Worm (Caenorhabditis elegans): ENCODE data around the gene nhr-195.

DNA sequence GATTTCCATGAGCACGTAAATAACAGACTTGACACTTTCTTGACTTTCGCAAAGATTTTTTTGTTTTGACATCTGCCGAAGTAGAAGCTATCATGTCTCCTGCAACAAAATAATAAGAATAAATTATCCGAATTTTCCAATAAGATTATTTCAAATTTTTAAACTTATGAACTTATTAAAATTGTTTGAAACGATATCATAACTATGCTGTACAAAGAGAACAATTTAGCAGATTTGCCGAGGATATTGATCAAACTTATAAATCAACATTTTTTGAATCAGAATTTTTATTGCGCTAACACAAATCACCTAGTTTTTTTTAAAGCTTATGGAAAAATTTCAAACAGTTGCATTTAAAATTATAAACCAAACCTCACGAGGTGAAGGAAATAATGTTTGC is at the start of gene nhr-195:
- no peak for TF ChIP-seq skn-1 (tag; optimal IDR thresholded peaks at IDR 0.05)
- TF ChIP-seq ceh-82 (tag; optimal IDR thresholded peaks at IDR 0.05): no peak
- TF ChIP-seq R02D3.7 (tag; optimal IDR thresholded peaks at IDR 0.05): no peak
- TF ChIP-seq elt-3 (tag; optimal IDR thresholded peaks at IDR 0.05): no peak
- no peak for TF ChIP-seq lin-39 (tag; optimal IDR thresholded peaks at IDR 0.05)
- no peak for TF ChIP-seq ama-1 (optimal IDR thresholded peaks at IDR 0.05)
- no peak for TF ChIP-seq ztf-11 (tag; optimal IDR thresholded peaks at IDR 0.05)

Data from whole organism, L2 larva.